Fruit fly (Drosophila melanogaster): ENCODE data around the gene CG13044.

dm6 chr3L:16327776-16328175 is 24.8 kb upstream of the CG13044 start, which contains the start of gene CG13038:
- no peak for TF ChIP-seq Crg-1 (GFP tag; optimal IDR thresholded peaks at IDR 0.05)
- no peak for TF ChIP-seq bab1 (GFP tag; optimal IDR thresholded peaks at IDR 0.05)
- no peak for TF ChIP-seq Clk (GFP tag; optimal IDR thresholded peaks at IDR 0.05)
- no peak for TF ChIP-seq ovo (GFP tag; optimal IDR thresholded peaks at IDR 0.05)
- TF ChIP-seq CG12768 (GFP tag; optimal IDR thresholded peaks at IDR 0.05): no peak
- TF ChIP-seq kay (GFP tag; ENCODE audit: borderline replicate concordance): no peak
- TF ChIP-seq CG7045 (GFP tag; optimal IDR thresholded peaks at IDR 0.05): no peak
- TF ChIP-seq Hr96 (GFP tag; optimal IDR thresholded peaks at IDR 0.05): no peak
- no peak for TF ChIP-seq CG33017 (tag; optimal IDR thresholded peaks at IDR 0.05)
- TF ChIP-seq CG7101 (tag; optimal IDR thresholded peaks at IDR 0.05): no peak
- no peak for TF ChIP-seq CG14711 (tag; optimal IDR thresholded peaks at IDR 0.05)

All from whole organism, adult.